Fruit fly (Drosophila melanogaster): Measurements from ENCODE around the gene CG18599.

CG18599 gene

dm6 chr3R:18226043-18226808, 41.4 kb upstream of the CG18599 start, which contains the start of the genes CG7168 and Mdh2 (continued):
- no peak for TF ChIP-seq CG7928 (GFP tag; optimal IDR thresholded peaks at IDR 0.05)
- no peak for TF ChIP-seq Gug (GFP tag; IDR thresholded peaks at IDR 0.05)
- TF ChIP-seq Mad (GFP tag; optimal IDR thresholded peaks at IDR 0.05) = no peak
- TF ChIP-seq CG10147 (GFP tag; optimal IDR thresholded peaks at IDR 0.05) = no peak
- TF ChIP-seq CG3838 (GFP tag; optimal IDR thresholded peaks at IDR 0.05) = no peak
- peak; percentile 79 for TF ChIP-seq CG14860 (GFP tag; IDR thresholded peaks at IDR 0.05; ENCODE audit: partially characterized antibody)
- peak; percentile 36 for TF ChIP-seq CHES-1-like (GFP tag; optimal IDR thresholded peaks at IDR 0.05)
- TF ChIP-seq abd-A (tag; optimal IDR thresholded peaks at IDR 0.05) = no peak
- no peak for TF ChIP-seq HLH3B (GFP tag; IDR thresholded peaks at IDR 0.05)
- no peak for TF ChIP-seq fd3F (GFP tag; optimal IDR thresholded peaks at IDR 0.05)
- TF ChIP-seq CG12299 (tag; optimal IDR thresholded peaks at IDR 0.05) = no peak
- no peak for TF ChIP-seq h (optimal IDR thresholded peaks at IDR 0.05)
- no peak for TF ChIP-seq Kr (GFP tag; optimal IDR thresholded peaks at IDR 0.05)
- TF ChIP-seq BEAF-32 (GFP tag; optimal IDR thresholded peaks at IDR 0.05) = peak; percentile 81
- TF ChIP-seq esg (GFP tag; conservative IDR thresholded peaks at IDR 0.05) = no peak
- TF ChIP-seq CG8388 (GFP tag; optimal IDR thresholded peaks at IDR 0.05) = no peak
- TF ChIP-seq CG8924 (tag; optimal IDR thresholded peaks at IDR 0.05) = no peak
- TF ChIP-seq phol (tag; optimal IDR thresholded peaks at IDR 0.05) = peak; percentile 44
- TF ChIP-seq nom (GFP tag; optimal IDR thresholded peaks at IDR 0.05) = no peak
- peak; percentile 69 for TF ChIP-seq CG12769 (tag; optimal IDR thresholded peaks at IDR 0.05)
- no peak for TF ChIP-seq B-H2 (GFP tag; optimal IDR thresholded peaks at IDR 0.05)
- TF ChIP-seq NC2β (GFP tag; optimal IDR thresholded peaks at IDR 0.05) = peak; percentile 16
- TF ChIP-seq CG13287 (GFP tag; IDR thresholded peaks at IDR 0.05; ENCODE audit: partially characterized antibody) = peak; percentile 87
- TF ChIP-seq CG10462 (GFP tag; optimal IDR thresholded peaks at IDR 0.05) = no peak
- peak; percentile 88 for TF ChIP-seq Nf-YB (GFP tag; optimal IDR thresholded peaks at IDR 0.05)
- no peak for TF ChIP-seq D19B (GFP tag; optimal IDR thresholded peaks at IDR 0.05)
- TF ChIP-seq salm (tag; optimal IDR thresholded peaks at IDR 0.05) = no peak
- TF ChIP-seq zen (tag; optimal IDR thresholded peaks at IDR 0.05) = no peak
- peak; percentile 21 for TF ChIP-seq mirr (GFP tag; optimal IDR thresholded peaks at IDR 0.05)
- TF ChIP-seq croc (GFP tag; conservative IDR thresholded peaks at IDR 0.05) = no peak
- TF ChIP-seq Hr51 (GFP tag; optimal IDR thresholded peaks at IDR 0.05) = no peak
- TF ChIP-seq pum (GFP tag; optimal IDR thresholded peaks at IDR 0.05) = no peak
- no peak for TF ChIP-seq emc (GFP tag; optimal IDR thresholded peaks at IDR 0.05)
- no peak for TF ChIP-seq Camta (GFP tag; optimal IDR thresholded peaks at IDR 0.05)
- peak; percentile 14 for TF ChIP-seq Hmr (GFP tag; optimal IDR thresholded peaks at IDR 0.05)
- no peak for TF ChIP-seq CG1647 (GFP tag; optimal IDR thresholded peaks at IDR 0.05)
- no peak for TF ChIP-seq psq (GFP tag; optimal IDR thresholded peaks at IDR 0.05)
- no peak for TF ChIP-seq CG7357 (GFP tag; IDR thresholded peaks at IDR 0.05)
- no peak for TF ChIP-seq ranshi (GFP tag; IDR thresholded peaks at IDR 0.05)
- TF ChIP-seq CG6175 (GFP tag; IDR thresholded peaks at IDR 0.05) = no peak
- TF ChIP-seq CG9215 (GFP tag; IDR thresholded peaks at IDR 0.05) = no peak
- TF ChIP-seq gsb-n (tag; optimal IDR thresholded peaks at IDR 0.05) = no peak
- TF ChIP-seq slou (GFP tag; optimal IDR thresholded peaks at IDR 0.05) = no peak
- no peak for TF ChIP-seq Poxn (GFP tag; IDR thresholded peaks at IDR 0.05)
- no peak for TF ChIP-seq CG32532 (GFP tag; IDR thresholded peaks at IDR 0.05)
- TF ChIP-seq jigr1 (GFP tag; IDR thresholded peaks at IDR 0.05) = no peak
- no peak for TF ChIP-seq CG18011 (GFP tag; optimal IDR thresholded peaks at IDR 0.05)
- TF ChIP-seq dimm (GFP tag; IDR thresholded peaks at IDR 0.05) = no peak
- TF ChIP-seq CG17328 (GFP tag; IDR thresholded peaks at IDR 0.05) = no peak
- no peak for TF ChIP-seq CG18599 (GFP tag; optimal IDR thresholded peaks at IDR 0.05)

Measured in whole organism, embryonic.